Worm (Caenorhabditis elegans): Measurements from ENCODE around the gene glr-5.
"Not testable (repeated sequence)": the region's sequence is repeated elsewhere in the genome, so short reads cannot be mapped to it uniquely, and the experiment has no call there.

Gene glr-5

ce11 chrV:8718399-8718798 lies 2.1 kb downstream of the glr-5 start:
- TF ChIP-seq him-1 (tag; optimal IDR thresholded peaks at IDR 0.05) (no peak), W03F9.2 (tag; optimal IDR thresholded peaks at IDR 0.05) (no peak), dao-5 (tag; optimal IDR thresholded peaks at IDR 0.05) (no peak)

- not testable (repeated sequence) for TF ChIP-seq W03F9.2, him-1, dao-5 (tag; optimal IDR thresholded peaks at IDR 0.05)
These were observed 5.9 kb downstream of the glr-5 start, which contains the start of gene ZC196.8 for ce11 chrV:8722160-8722559. Gene ZC196.8, minus strand, starts transcription at chrV:8722260.

- TF ChIP-seq him-1, W03F9.2, dao-5 (tag; optimal IDR thresholded peaks at IDR 0.05): not testable (repeated sequence)
These were observed 9.9 kb downstream of the glr-5 start, which contains the start of gene droe-8 for ce11 chrV:8726228-8726627. Gene droe-8, plus strand, starts transcription at chrV:8726528.

DNA sequence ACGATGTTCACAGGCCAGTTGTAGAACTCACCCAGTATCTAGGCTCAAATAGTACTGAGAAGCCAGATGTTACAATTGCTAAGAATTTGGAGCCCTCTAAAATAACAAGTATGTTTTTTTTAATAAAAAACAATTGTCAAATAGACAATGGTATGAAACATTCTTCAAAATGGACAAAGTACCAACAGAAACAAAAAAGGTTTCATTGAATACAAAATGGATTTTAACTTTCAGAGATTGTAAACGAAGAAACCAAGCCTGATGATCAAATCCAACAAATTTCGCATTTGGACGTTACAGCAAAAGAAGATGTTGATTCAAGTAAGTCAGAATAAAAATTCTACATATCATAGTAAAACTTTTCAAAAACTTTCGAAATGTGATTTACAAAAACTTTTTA lies 10.8 kb downstream of the glr-5 start, which contains the start of gene ZC196.9:
Gene ZC196.9, minus strand, starts transcription at position 101 of the 400 bp plus-strand sequence.
- no peak for TF ChIP-seq dao-5 (tag; optimal IDR thresholded peaks at IDR 0.05)
- no peak for TF ChIP-seq W03F9.2 (tag; optimal IDR thresholded peaks at IDR 0.05)
- no peak for TF ChIP-seq him-1 (tag; optimal IDR thresholded peaks at IDR 0.05)

DNA sequence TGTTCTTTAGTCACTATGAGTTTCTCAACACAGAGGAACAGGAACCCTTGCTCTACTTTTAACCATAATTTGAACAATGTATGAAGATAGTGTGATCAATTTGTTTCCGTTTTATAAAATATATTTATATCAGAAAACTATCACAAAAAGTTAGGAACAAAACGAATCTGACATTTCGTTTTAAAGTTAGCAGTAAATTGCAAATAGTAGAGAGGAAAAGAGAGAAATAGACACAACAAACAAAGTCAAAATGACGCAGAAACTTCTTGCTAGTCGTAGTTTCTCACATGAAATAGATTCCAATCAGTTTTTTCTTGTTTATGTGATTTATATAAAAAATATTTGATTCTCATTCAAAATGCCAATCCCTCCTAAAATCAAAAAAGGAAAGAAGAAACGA lies 12.8 kb downstream of the glr-5 start, which contains the start of gene ZC196.5:
Gene ZC196.5, plus strand, starts transcription at position 301 of the 400 bp plus-strand sequence.
- TF ChIP-seq him-1 (tag; optimal IDR thresholded peaks at IDR 0.05) (no peak), dao-5 (tag; optimal IDR thresholded peaks at IDR 0.05) (no peak), W03F9.2 (tag; optimal IDR thresholded peaks at IDR 0.05) (no peak)

DNA sequence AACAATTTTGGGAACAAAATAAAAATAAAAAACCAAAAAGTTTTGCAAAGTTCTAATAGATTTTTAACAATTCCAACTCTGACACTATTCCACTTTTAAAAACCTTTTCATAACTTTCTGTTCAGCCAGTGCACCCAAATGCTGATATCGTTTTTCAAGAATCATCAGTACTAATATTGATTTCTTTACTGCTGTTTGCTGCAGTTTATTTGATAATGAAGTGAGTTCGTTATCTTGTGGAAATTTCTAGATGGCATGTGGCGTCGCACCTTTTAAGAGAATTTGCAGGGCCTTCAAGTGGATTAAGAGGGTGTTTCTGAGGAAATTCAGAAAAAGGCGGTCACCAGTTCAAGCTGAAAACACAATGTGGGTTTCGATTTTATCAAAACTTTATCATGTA lies 14.7 kb downstream of the glr-5 start:
- TF ChIP-seq him-1 (tag; optimal IDR thresholded peaks at IDR 0.05) = no peak
- no peak for TF ChIP-seq W03F9.2 (tag; optimal IDR thresholded peaks at IDR 0.05)
- no peak for TF ChIP-seq dao-5 (tag; optimal IDR thresholded peaks at IDR 0.05)

DNA sequence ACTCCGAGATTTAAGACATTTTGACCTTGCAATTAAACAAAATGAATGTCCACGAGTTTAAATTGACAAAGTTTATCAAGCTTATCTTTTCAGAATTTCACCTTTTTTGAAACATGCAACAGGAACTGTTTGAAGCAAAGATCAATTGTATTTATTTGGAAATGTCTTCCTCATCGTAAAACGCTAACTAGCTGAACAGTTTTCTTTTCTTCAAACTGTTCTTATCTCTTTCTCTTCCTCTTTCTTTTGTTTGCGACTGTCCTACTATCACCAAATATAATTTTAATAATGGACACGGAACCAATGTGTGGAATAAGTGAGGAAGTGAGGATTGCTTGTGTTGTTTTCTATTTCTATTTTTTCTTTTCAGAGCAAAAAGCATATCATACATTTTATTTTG lies 16.6 kb downstream of the glr-5 start, which contains the start of gene ZC196.4:
Gene ZC196.4, plus strand, starts transcription at position 173 of the 400 bp plus-strand sequence.
- TF ChIP-seq dao-5 (tag; optimal IDR thresholded peaks at IDR 0.05) (no peak), him-1 (tag; optimal IDR thresholded peaks at IDR 0.05) (no peak), W03F9.2 (tag; optimal IDR thresholded peaks at IDR 0.05) (no peak)

- TF ChIP-seq dao-5 (tag; optimal IDR thresholded peaks at IDR 0.05) (no peak), him-1 (tag; optimal IDR thresholded peaks at IDR 0.05) (no peak), W03F9.2 (tag; optimal IDR thresholded peaks at IDR 0.05) (no peak)
These were observed 20.1 kb downstream of the glr-5 start, which contains the start of gene ZC196.3 for ce11 chrV:8736369-8736768. Gene ZC196.3, plus strand, starts transcription at chrV:8736669.

DNA sequence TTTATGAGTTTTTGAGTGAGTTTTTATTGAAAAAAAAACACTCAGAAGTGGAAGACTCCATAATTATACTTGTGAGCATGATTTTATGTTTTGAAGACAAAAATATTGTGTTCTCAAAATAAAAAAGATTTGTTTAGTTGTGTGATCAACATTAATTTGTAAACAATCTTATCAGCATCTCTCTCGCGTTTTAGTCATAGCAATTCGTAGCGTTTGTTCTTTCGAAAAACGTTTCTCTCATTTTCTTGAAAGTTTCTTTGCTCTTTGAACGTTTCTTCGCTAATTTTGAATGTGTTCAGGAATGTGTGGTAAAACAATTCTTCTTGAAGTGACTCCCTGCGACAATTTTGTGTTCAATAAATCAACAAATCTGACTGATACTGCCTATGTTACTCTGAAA lies 22.8 kb downstream of the glr-5 start, which contains the start of gene ZC196.2:
Gene ZC196.2, plus strand, starts transcription at position 301 of the 400 bp plus-strand sequence.
- TF ChIP-seq him-1 (tag; optimal IDR thresholded peaks at IDR 0.05) (no peak), W03F9.2 (tag; optimal IDR thresholded peaks at IDR 0.05) (no peak), dao-5 (tag; optimal IDR thresholded peaks at IDR 0.05) (no peak)

DNA sequence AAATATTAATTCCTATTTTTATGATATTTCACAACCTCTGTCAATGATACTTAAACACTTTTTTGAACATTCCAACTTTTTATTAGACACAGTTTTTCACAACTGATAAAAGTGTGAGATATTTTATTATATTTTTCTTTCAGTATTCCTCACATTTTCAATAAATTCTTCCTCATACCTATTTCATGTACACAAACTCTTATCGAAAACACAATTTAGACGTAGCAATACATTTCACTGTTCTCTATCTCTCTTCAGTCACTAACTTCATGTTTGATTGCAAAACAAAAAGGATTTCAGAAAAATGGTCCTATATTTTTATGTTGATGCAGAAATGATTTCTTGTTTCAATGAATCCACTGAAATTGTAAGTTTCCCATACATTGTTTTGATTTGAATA lies 29.6 kb downstream of the glr-5 start, which contains the start of gene B0507.6:
Gene B0507.6, plus strand, starts transcription at position 301 of the 400 bp plus-strand sequence.
- TF ChIP-seq dao-5 (tag; optimal IDR thresholded peaks at IDR 0.05) = no peak
- no peak for TF ChIP-seq W03F9.2 (tag; optimal IDR thresholded peaks at IDR 0.05)
- no peak for TF ChIP-seq him-1 (tag; optimal IDR thresholded peaks at IDR 0.05)

DNA sequence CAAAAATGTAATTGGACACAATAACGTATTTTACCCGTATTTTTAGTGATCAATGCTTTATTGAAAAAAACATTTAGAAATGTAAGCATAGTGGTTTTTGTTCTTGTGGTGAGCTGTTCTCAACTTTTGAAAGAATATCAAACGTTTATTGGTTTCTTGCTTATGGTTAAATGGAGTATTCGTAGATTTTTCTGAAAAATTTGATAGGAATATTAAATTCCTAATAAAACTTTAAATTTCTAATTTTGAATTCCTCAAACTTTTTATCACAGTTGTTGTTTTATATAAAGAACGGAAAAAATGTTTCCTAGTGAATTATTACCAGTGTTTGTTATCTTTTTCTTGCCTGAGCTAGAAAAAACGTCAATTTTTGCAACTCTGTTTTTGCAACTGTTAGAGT lies 37.1 kb downstream of the glr-5 start, which contains the start of gene B0507.5:
Gene B0507.5, plus strand, starts transcription at position 301 of the 400 bp plus-strand sequence.
- TF ChIP-seq dao-5 (tag; optimal IDR thresholded peaks at IDR 0.05) (no peak), him-1 (tag; optimal IDR thresholded peaks at IDR 0.05) (no peak), W03F9.2 (tag; optimal IDR thresholded peaks at IDR 0.05) (no peak)

ce11 chrV:8754670-8755069 lies 38.4 kb downstream of the glr-5 start, which contains the start of gene B0507.4:
Gene B0507.4, plus strand, starts transcription at chrV:8754970.
- TF ChIP-seq him-1 (tag; optimal IDR thresholded peaks at IDR 0.05) (no peak), W03F9.2 (tag; optimal IDR thresholded peaks at IDR 0.05) (no peak), dao-5 (tag; optimal IDR thresholded peaks at IDR 0.05) (no peak)

DNA sequence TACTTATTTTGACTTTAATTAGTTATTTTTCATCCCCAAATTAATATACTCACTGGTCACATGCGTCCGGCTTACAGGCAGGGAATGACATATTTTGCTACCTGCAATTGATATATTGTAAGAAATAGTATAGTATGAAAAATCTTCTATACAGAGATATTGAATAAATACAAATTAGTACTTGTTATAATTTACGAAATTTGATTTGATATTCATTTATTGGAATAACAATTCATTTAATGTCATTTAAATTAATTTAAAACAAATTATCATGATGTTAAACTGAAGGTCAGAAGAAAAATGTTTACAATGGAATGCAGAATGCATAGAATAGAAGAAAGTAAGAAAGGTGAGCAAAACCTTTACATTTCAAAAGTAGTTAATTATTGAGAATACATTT lies 42.3 kb downstream of the glr-5 start, which contains the start of gene B0507.7:
Gene B0507.7, minus strand, starts transcription at position 101 of the 400 bp plus-strand sequence.
- no peak for TF ChIP-seq dao-5 (tag; optimal IDR thresholded peaks at IDR 0.05)
- TF ChIP-seq W03F9.2 (tag; optimal IDR thresholded peaks at IDR 0.05) = no peak
- TF ChIP-seq him-1 (tag; optimal IDR thresholded peaks at IDR 0.05) = no peak

DNA sequence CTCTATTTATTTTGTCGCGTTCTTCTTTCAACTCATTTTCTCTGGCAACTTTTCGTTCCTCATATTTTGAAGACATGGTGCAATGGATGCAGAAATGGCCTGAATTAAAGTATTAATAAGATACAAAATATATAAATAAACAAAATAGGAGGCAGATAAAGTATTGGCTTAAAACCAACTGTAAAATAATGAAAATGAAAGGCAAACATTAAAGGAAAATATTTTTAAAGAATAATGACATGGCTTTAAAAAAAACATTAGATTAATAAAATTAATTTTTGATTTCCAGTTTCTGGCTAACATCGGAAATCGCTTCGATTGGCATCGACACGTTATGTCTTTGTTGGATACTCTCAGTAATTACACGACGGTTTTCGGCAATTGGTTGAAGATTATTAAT lies 44.1 kb downstream of the glr-5 start, which contains the start of gene ddn-1:
Gene ddn-1, minus strand, starts transcription at position 101 of the 400 bp plus-strand sequence.
- no peak for TF ChIP-seq him-1 (tag; optimal IDR thresholded peaks at IDR 0.05)
- no peak for TF ChIP-seq dao-5 (tag; optimal IDR thresholded peaks at IDR 0.05)
- TF ChIP-seq W03F9.2 (tag; optimal IDR thresholded peaks at IDR 0.05) = no peak
